Worm (Caenorhabditis elegans) whole organism, L4 larva: ENCODE measurements around the gene srgp-1.
A peak's percentile ranks its signal among the peaks of the same experiment; 100 is the strongest.

Experiments used
- D1046.2 ChIP-seq: fragments of 200-800 bp; sonication (Bioruptor generic); IDR thresholded peaks from 2 replicates; pipeline ENCODE4 v1.3.6; 2022; ENCODE audit warnings: missing genetic modification characterization, missing compliant biosample characterization
- F10B5.3 ChIP-seq: sonication (generic microtip); optimal IDR thresholded peaks from 2 replicates; lab custom pipeline; 2016; ENCODE audit warnings: mild to moderate bottlenecking, missing genetic modification characterization, missing compliant biosample characterization
- F26F4.8 ChIP-seq: fragments of 200-800 bp; sonication (Bioruptor generic); conservative IDR thresholded peaks from 2 replicates; pipeline ENCODE4 v1.3.6; 2022; ENCODE audit warnings: missing genetic modification characterization, missing compliant biosample characterization
- F37D6.2 ChIP-seq: sonication (generic microtip); optimal IDR thresholded peaks from 2 replicates; lab custom pipeline; 2016; ENCODE audit warnings: mild to moderate bottlenecking, missing genetic modification characterization, missing compliant biosample characterization
- R02D3.7 ChIP-seq: fragments of 150-350 bp; sonication (generic microtip); optimal IDR thresholded peaks from 3 replicates; lab custom pipeline; 2014; ENCODE audit warnings: missing biosample characterization, missing genetic modification characterization
- T20F7.1 ChIP-seq: fragments of 200-800 bp; sonication (Bioruptor generic); optimal IDR thresholded peaks from 2 replicates; lab custom pipeline; 2018; ENCODE audit warnings: mild to moderate bottlenecking, missing genetic modification characterization, missing compliant biosample characterization
- Y48G9A.11 ChIP-seq: fragments of 200-800 bp; sonication (Bioruptor generic); IDR thresholded peaks from 2 replicates; pipeline ENCODE4 v1.3.6; 2022; ENCODE audit warnings: missing genetic modification reagents, missing genetic modification characterization, missing compliant biosample characterization
- Y5F2A.4 ChIP-seq: fragments of 200-800 bp; sonication (Bioruptor generic); optimal IDR thresholded peaks from 2 replicates; lab custom pipeline; 2018; ENCODE audit warnings: mild to moderate bottlenecking, missing genetic modification characterization, missing compliant biosample characterization
- aha-1 ChIP-seq: fragments of 150-350 bp; peaks from one replicate; lab custom pipeline; 2014; ENCODE audit warnings: missing biosample characterization, missing genetic modification characterization
- arid-1 ChIP-seq: fragments of 200-800 bp; sonication (Bioruptor generic); conservative IDR thresholded peaks from 2 replicates; pipeline ENCODE4 v1.3.6; 2022; ENCODE audit warnings: missing genetic modification reagents, missing genetic modification characterization, missing compliant biosample characterization
- ceh-32 ChIP-seq: sonication (generic microtip); optimal IDR thresholded peaks from 2 replicates; lab custom pipeline; 2016; ENCODE audit warnings: mild to moderate bottlenecking, missing genetic modification characterization, missing compliant biosample characterization; ENCODE audit not compliant: poor library complexity
- ceh-44 ChIP-seq: fragments of 200-800 bp; sonication (Bioruptor generic); IDR thresholded peaks from 2 replicates; pipeline ENCODE4 v1.3.6; 2022; ENCODE audit warnings: missing genetic modification reagents, missing genetic modification characterization, missing compliant biosample characterization
- daf-12 ChIP-seq: fragments of 150-350 bp; optimal IDR thresholded peaks from 2 replicates; lab custom pipeline; 2014; ENCODE audit warnings: missing biosample characterization, missing genetic modification reagents, missing genetic modification characterization
- daf-16 ChIP-seq, 3 experiments: sonication (generic microtip); optimal IDR thresholded peaks; 2 replicates each; lab custom pipeline; 2016 to 2017; ENCODE audit warnings: missing genetic modification characterization in 3 of 3, missing genetic modification reagents in 3 of 3, mild to moderate bottlenecking in 2 of 3, missing compliant biosample characterization in 2 of 3, missing biosample characterization in 1 of 3, moderate library complexity in 1 of 3
- dmd-9 ChIP-seq: fragments of 200-800 bp; sonication (Bioruptor generic); IDR thresholded peaks from 2 replicates; pipeline ENCODE4 v1.3.6; 2022; ENCODE audit warnings: missing genetic modification reagents, missing genetic modification characterization, missing compliant biosample characterization
- egl-43 ChIP-seq: fragments of 200-800 bp; sonication (Bioruptor generic); IDR thresholded peaks from 2 replicates; pipeline ENCODE4 v1.3.6; 2022; ENCODE audit warnings: missing genetic modification reagents, missing genetic modification characterization, missing compliant biosample characterization
- fkh-10 ChIP-seq: fragments of 150-350 bp; optimal IDR thresholded peaks from 2 replicates; lab custom pipeline; 2014; ENCODE audit warnings: missing biosample characterization, missing genetic modification reagents, missing genetic modification characterization
- gei-8 ChIP-seq: fragments of 200-800 bp; sonication (Bioruptor generic); optimal IDR thresholded peaks from 2 replicates; lab custom pipeline; 2018; ENCODE audit warnings: mild to moderate bottlenecking, missing genetic modification characterization, missing compliant biosample characterization
- hlh-11 ChIP-seq: fragments of 200-800 bp; sonication (Bioruptor generic); optimal IDR thresholded peaks from 2 replicates; lab custom pipeline; 2018; ENCODE audit warnings: mild to moderate bottlenecking, missing genetic modification characterization, missing compliant biosample characterization
- lin-1 ChIP-seq: fragments of 200-800 bp; sonication (Bioruptor generic); IDR thresholded peaks from 2 replicates; pipeline ENCODE4 v1.3.6; 2022; ENCODE audit warnings: missing genetic modification reagents, missing genetic modification characterization, missing compliant biosample characterization
- lin-13 ChIP-seq: fragments of 150-350 bp; optimal IDR thresholded peaks from 2 replicates; lab custom pipeline; 2014; ENCODE audit warnings: missing biosample characterization, missing genetic modification reagents, missing genetic modification characterization
- lin-29 ChIP-seq: fragments of 200-800 bp; sonication (Bioruptor generic); IDR thresholded peaks from 2 replicates; pipeline ENCODE4 v1.3.6; 2022; ENCODE audit warnings: missing genetic modification reagents, missing genetic modification characterization, missing compliant biosample characterization
- lin-38 ChIP-seq: fragments of 200-800 bp; sonication (Bioruptor generic); IDR thresholded peaks from 2 replicates; pipeline ENCODE4 v1.3.6; 2022; ENCODE audit warnings: missing genetic modification reagents, missing genetic modification characterization, missing compliant biosample characterization
- lir-3 ChIP-seq: sonication (generic microtip); optimal IDR thresholded peaks from 2 replicates; lab custom pipeline; 2016; ENCODE audit warnings: mild to moderate bottlenecking, missing genetic modification characterization, missing compliant biosample characterization
- madf-9 ChIP-seq: fragments of 200-800 bp; sonication (Bioruptor generic); conservative IDR thresholded peaks from 2 replicates; pipeline ENCODE4 v1.3.6; 2022; ENCODE audit warnings: missing genetic modification reagents, missing genetic modification characterization, missing compliant biosample characterization
- mdl-1 ChIP-seq, 2 experiments: fragments of 150-350 bp in 1 of 2; sonication (generic microtip) in 1 of 2; optimal IDR thresholded peaks; 2 replicates each; lab custom pipeline; 2014 to 2017; ENCODE audit warnings: missing biosample characterization in 2 of 2, missing genetic modification characterization in 2 of 2
- mes-2 ChIP-seq: sonication (generic microtip); optimal IDR thresholded peaks from 2 replicates; lab custom pipeline; 2016; ENCODE audit warnings: missing genotype, mild to moderate bottlenecking, missing genetic modification characterization, missing compliant biosample characterization; ENCODE audit not compliant: poor library complexity, severe bottlenecking
- nhr-10 ChIP-seq: fragments of 150-350 bp; optimal IDR thresholded peaks from 2 replicates; lab custom pipeline; 2014; ENCODE audit warnings: missing biosample characterization, missing genetic modification characterization
- nhr-11 ChIP-seq: fragments of 150-350 bp; optimal IDR thresholded peaks from 2 replicates; lab custom pipeline; 2014; ENCODE audit warnings: missing biosample characterization, missing genetic modification characterization
- nhr-6 ChIP-seq: fragments of 150-350 bp; optimal IDR thresholded peaks from 2 replicates; lab custom pipeline; 2014; ENCODE audit warnings: missing biosample characterization, missing genetic modification characterization
- nhr-76 ChIP-seq: fragments of 150-350 bp; optimal IDR thresholded peaks from 2 replicates; lab custom pipeline; 2014; ENCODE audit warnings: missing biosample characterization, missing genetic modification characterization
- pha-4 ChIP-seq, 2 experiments: fragments of 150-350 bp in 1 of 2; fragments of 200-800 bp in 1 of 2; sonication (Bioruptor generic) in 1 of 2; IDR thresholded peaks in 1 of 2; optimal IDR thresholded peaks in 1 of 2; 2 replicates each; pipeline versions ENCODE4 v1.3.6 to Lab custom; 2014 to 2022; ENCODE audit warnings: missing genetic modification characterization in 2 of 2, missing genetic modification reagents in 2 of 2, missing biosample characterization in 1 of 2, missing compliant biosample characterization in 1 of 2
- php-3 ChIP-seq: fragments of 200-800 bp; sonication (Bioruptor generic); IDR thresholded peaks from 2 replicates; pipeline ENCODE4 v1.3.6; 2022; ENCODE audit warnings: missing genetic modification reagents, missing genetic modification characterization, missing compliant biosample characterization
- snpc-1.2 ChIP-seq: fragments of 200-800 bp; sonication (Bioruptor generic); IDR thresholded peaks from 2 replicates; pipeline ENCODE4 v1.3.6; 2022; ENCODE audit warnings: missing genetic modification reagents, missing genetic modification characterization, missing compliant biosample characterization
- tag-97 ChIP-seq: fragments of 200-800 bp; sonication (Bioruptor generic); IDR thresholded peaks from 2 replicates; pipeline ENCODE4 v1.3.6; 2022; ENCODE audit warnings: missing genetic modification characterization, missing compliant biosample characterization
- unc-62 ChIP-seq, 3 experiments: fragments of 150-350 bp in 1 of 3; sonication (generic microtip); optimal IDR thresholded peaks in 2 of 3; peaks in 1 of 3; 1 replicate in 1 of 3; 2 replicates in 2 of 3; lab custom pipeline; 2014 to 2017; ENCODE audit warnings: missing biosample characterization in 3 of 3, missing genetic modification characterization in 3 of 3, missing genetic modification reagents in 3 of 3, missing genotype in 1 of 3
- zfp-2 ChIP-seq: sonication (generic microtip); optimal IDR thresholded peaks from 2 replicates; lab custom pipeline; 2016; ENCODE audit warnings: mild to moderate bottlenecking, missing genetic modification characterization, missing compliant biosample characterization
- zfp-3 ChIP-seq: fragments of 200-800 bp; sonication (Bioruptor generic); conservative IDR thresholded peaks from 2 replicates; pipeline ENCODE4 v1.3.6; 2022; ENCODE audit warnings: missing genetic modification reagents, missing genetic modification characterization, missing compliant biosample characterization
- ztf-11 ChIP-seq: fragments of 150-350 bp; optimal IDR thresholded peaks from 2 replicates; lab custom pipeline; 2014; ENCODE audit warnings: missing biosample characterization, missing genetic modification characterization
- ztf-7 ChIP-seq: fragments of 150-350 bp; optimal IDR thresholded peaks from 2 replicates; lab custom pipeline; 2014; ENCODE audit warnings: missing biosample characterization, missing genetic modification characterization

srgp-1 gene

DNA sequence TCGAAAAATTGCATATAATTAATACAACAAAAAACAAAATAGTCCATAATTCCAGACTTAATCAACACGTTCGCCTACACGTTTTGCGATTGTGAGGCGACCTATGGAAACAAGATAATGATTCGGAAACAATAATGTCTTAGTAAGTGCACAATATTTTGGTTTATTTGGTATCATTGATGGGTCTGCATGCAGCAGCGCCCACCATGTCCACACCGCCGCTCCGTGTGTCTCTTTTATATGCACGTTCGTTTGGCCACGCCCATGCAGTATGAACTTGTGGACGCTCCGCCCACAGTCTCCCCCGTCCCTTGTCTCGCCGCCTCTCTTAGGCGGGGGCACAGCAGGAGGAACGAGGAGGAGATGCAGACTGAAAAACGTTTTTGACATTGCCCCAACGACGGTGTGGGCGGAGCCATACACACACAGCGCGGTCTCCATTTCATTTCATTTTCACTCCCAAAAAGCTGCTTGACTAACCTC lies 23.9 kb downstream of the srgp-1 start, which contains the start of gene mig-38 (continued):
- TF ChIP-seq pha-4 (GFP tag; IDR thresholded peaks at IDR 0.05; lab: Robert Waterston, UW) (no peak), pha-4 (tag; optimal IDR thresholded peaks at IDR 0.05; lab: Kevin White, UChicago) (no peak), ztf-11 (tag; lab: Kevin White, UChicago) (no peak), lin-1 (GFP tag; lab: Robert Waterston, UW) (no peak), snpc-1.2 (GFP tag; lab: Robert Waterston, UW) (no peak), hlh-11 (tag; lab: Kevin White, UChicago) (peak; percentile 81), lir-3 (tag; lab: Kevin White, UChicago) (peak; percentile 1), ceh-32 (tag; lab: Kevin White, UChicago) (no peak), nhr-11 (tag; lab: Kevin White, UChicago) (peak; percentile 52), T20F7.1 (peak; percentile 65)

DNA sequence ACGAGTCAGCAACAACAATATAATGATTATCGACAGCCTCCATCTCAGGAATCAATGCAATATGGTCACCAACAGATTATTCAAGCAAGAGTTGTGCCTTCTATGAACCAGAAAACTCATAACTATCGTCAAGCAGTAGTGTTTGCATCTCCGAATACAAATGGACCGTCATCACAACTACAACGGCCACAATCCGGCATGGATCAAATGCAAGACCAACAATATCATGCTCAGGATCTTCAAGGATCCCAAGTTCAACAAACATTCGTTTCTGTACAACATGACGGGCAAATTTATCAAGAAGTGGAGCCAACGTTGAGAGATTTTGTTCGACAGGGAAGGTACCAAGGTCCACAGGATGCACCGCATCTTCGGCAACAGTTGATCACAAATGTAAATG lies 26.8 kb downstream of the srgp-1 start:
- peak; percentile 92 for TF ChIP-seq aha-1
- no peak for TF ChIP-seq Y48G9A.11 (GFP tag; lab: Robert Waterston, UW)
- no peak for TF ChIP-seq nhr-76 (tag; lab: Kevin White, UChicago)
- no peak for TF ChIP-seq zfp-2 (tag; lab: Kevin White, UChicago)

DNA sequence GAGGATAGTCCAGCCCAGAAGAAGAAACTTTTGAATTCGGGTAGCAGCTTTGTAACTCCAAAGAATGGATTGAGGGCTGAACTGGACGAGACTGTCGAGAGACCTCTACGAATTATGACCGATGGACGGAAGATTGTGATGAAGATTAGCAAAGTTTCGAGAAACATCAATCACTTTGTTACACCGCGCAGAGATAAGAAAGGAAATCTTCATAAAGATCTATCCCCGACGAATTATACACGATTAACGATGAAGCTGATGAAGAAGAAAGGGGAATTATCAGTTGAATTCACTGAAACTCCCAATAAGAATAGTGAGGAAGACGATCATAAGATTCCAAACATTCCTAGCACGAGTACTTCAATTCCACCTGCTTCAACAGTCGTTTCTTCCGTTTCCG lies 29.4 kb downstream of the srgp-1 start:
- TF ChIP-seq mdl-1 (tag; optimal IDR thresholded peaks at IDR 0.05; lab: Kevin White, UChicago) (no peak), unc-62 (GFP tag; optimal IDR thresholded peaks at IDR 0.05 in 1 of 2; lab: Kevin White, UChicago) (peak in 1 of 2 experiments; percentile 98), unc-62 (tag; optimal IDR thresholded peaks at IDR 0.05; lab: Kevin White, UChicago) (no peak), nhr-10 (tag; lab: Kevin White, UChicago) (no peak), arid-1 (GFP tag; lab: Robert Waterston, UW) (no peak)
- TF ChIP-seq, all 104 proteins: peak for 1

DNA sequence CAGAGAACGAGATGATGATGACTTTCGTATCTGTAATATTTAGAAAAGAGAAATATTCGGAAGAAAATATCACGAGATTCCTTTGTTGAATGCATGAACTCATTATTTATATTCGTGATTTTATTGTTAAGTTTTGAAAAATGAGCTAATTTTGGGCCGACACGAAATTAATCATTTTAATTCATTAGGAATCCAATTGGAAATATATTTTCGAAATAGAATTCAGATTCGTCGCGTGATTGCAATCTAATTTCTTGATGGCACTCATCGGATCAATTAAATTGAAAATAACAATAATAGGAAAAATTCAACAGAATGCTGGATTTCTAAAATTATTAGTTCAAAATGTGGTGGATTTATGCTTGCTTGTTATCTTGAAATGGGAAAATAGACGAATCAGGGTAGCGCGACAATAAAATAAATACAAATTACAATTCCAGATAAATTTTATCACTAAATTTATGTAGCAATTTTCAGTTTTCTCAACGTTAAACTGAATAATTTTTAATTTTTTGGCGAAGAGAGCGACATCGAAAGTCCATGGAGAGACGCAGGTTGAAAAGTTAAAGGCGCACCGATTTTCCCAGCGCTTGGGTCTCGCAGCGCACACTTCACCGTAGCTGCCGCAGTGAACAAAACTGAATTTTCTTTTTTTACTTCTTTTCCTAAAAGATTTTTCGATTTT lies 31.6 kb downstream of the srgp-1 start:
- TF ChIP-seq lin-29 (GFP tag; lab: Robert Waterston, UW) (no peak), R02D3.7 (tag; lab: Kevin White, UChicago) (no peak), Y48G9A.11 (GFP tag; lab: Robert Waterston, UW) (no peak), mdl-1 (tag; optimal IDR thresholded peaks at IDR 0.05; lab: Kevin White, UChicago) (no peak), D1046.2 (GFP tag; lab: Robert Waterston, UW) (no peak), egl-43 (GFP tag; lab: Robert Waterston, UW) (0 out of 2 replicates have a peak, but pooled peaks have one; percentile 22), fkh-10 (GFP tag; lab: Kevin White, UChicago) (peak; percentile 27), gei-8 (GFP tag; lab: Kevin White, UChicago) (no peak), F26F4.8 (GFP tag; lab: Robert Waterston, UW) (no peak), arid-1 (GFP tag; lab: Robert Waterston, UW) (peak; percentile 48), daf-16 (GFP tag; optimal IDR thresholded peaks at IDR 0.05; lab: Kevin White, UChicago) (no peak), daf-16 (tag; optimal IDR thresholded peaks at IDR 0.05; lab: Kevin White, UChicago) (peak; percentile 28), ceh-32 (tag; lab: Kevin White, UChicago) (no peak), mes-2 (tag; lab: Kevin White, UChicago) (peak; percentile 86), zfp-3 (GFP tag; lab: Robert Waterston, UW) (0 out of 2 replicates have a peak, but pooled peaks have one; percentile 33), lin-13 (GFP tag; lab: Kevin White, UChicago) (peak; percentile 67), nhr-6 (tag; lab: Kevin White, UChicago) (peak; percentile 43), F10B5.3 (tag; lab: Kevin White, UChicago) (no peak), ceh-44 (GFP tag; lab: Robert Waterston, UW) (peak; percentile 52; the same call in 1 of the 2 replicates), F37D6.2 (peak; percentile 27), tag-97 (no peak), nhr-11 (tag; lab: Kevin White, UChicago) (peak; percentile 24), php-3 (GFP tag; lab: Robert Waterston, UW) (no peak), daf-12 (tag; lab: Kevin White, UChicago) (no peak), ztf-7 (tag; lab: Kevin White, UChicago) (no peak), lin-38 (GFP tag; lab: Robert Waterston, UW) (peak; percentile 67), unc-62 (GFP tag; optimal IDR thresholded peaks at IDR 0.05 in 1 of 2; lab: Kevin White, UChicago) (no peak), unc-62 (tag; optimal IDR thresholded peaks at IDR 0.05; lab: Kevin White, UChicago) (no peak), snpc-1.2 (GFP tag; lab: Robert Waterston, UW) (peak; percentile 44; the same call in 1 of the 2 replicates), madf-9 (GFP tag; lab: Robert Waterston, UW) (no peak), dmd-9 (no peak), nhr-76 (tag; lab: Kevin White, UChicago) (no peak), Y5F2A.4 (GFP tag; lab: Kevin White, UChicago) (peak; percentile 6)
